Worm (Caenorhabditis elegans) whole organism, L4 larva: Measurements from ENCODE around the gene gei-13.

Experiments used
- F26F4.8 ChIP-seq: fragments of 200-800 bp; sonication (Bioruptor generic); conservative IDR thresholded peaks from 2 replicates; pipeline ENCODE4 v1.3.6; 2022; ENCODE audit warnings: missing genetic modification characterization, missing compliant biosample characterization
- F37D6.2 ChIP-seq: sonication (generic microtip); optimal IDR thresholded peaks from 2 replicates; lab custom pipeline; 2016; ENCODE audit warnings: mild to moderate bottlenecking, missing genetic modification characterization, missing compliant biosample characterization
- F44E2.7 ChIP-seq: fragments of 200-800 bp; sonication (Bioruptor generic); IDR thresholded peaks from 2 replicates; pipeline ENCODE4 v2.1.2; 2022; ENCODE audit warnings: missing genetic modification characterization, missing compliant biosample characterization
- T20F7.1 ChIP-seq: fragments of 200-800 bp; sonication (Bioruptor generic); optimal IDR thresholded peaks from 2 replicates; lab custom pipeline; 2018; ENCODE audit warnings: mild to moderate bottlenecking, missing genetic modification characterization, missing compliant biosample characterization
- Y105C5A.15 ChIP-seq: fragments of 200-800 bp; sonication (Bioruptor generic); IDR thresholded peaks from 2 replicates; pipeline ENCODE4 v1.3.6; 2022; ENCODE audit warnings: missing genetic modification characterization, missing compliant biosample characterization
- Y5F2A.4 ChIP-seq: fragments of 200-800 bp; sonication (Bioruptor generic); optimal IDR thresholded peaks from 2 replicates; lab custom pipeline; 2018; ENCODE audit warnings: mild to moderate bottlenecking, missing genetic modification characterization, missing compliant biosample characterization
- Y75B8A.6 ChIP-seq: fragments of 200-800 bp; sonication (Bioruptor generic); IDR thresholded peaks from 2 replicates; pipeline ENCODE4 v1.3.6; 2022; ENCODE audit warnings: missing genetic modification reagents, missing genetic modification characterization, missing compliant biosample characterization
- aha-1 ChIP-seq: fragments of 150-350 bp; peaks from one replicate; lab custom pipeline; 2014; ENCODE audit warnings: missing biosample characterization, missing genetic modification characterization
- aly-2 ChIP-seq: sonication (generic microtip); optimal IDR thresholded peaks from 2 replicates; lab custom pipeline; 2018; ENCODE audit warnings: missing biosample characterization, missing genetic modification characterization
- ama-1 ChIP-seq: fragments of 150-350 bp; optimal IDR thresholded peaks from 2 replicates; lab custom pipeline; 2014; ENCODE audit warnings: inconsistent platforms, mixed read lengths
- arid-1 ChIP-seq: fragments of 200-800 bp; sonication (Bioruptor generic); conservative IDR thresholded peaks from 2 replicates; pipeline ENCODE4 v1.3.6; 2022; ENCODE audit warnings: missing genetic modification reagents, missing genetic modification characterization, missing compliant biosample characterization
- ceh-32 ChIP-seq: sonication (generic microtip); optimal IDR thresholded peaks from 2 replicates; lab custom pipeline; 2016; ENCODE audit warnings: mild to moderate bottlenecking, missing genetic modification characterization, missing compliant biosample characterization; ENCODE audit not compliant: poor library complexity
- ceh-62 ChIP-seq: sonication (generic microtip); optimal IDR thresholded peaks from 2 replicates; lab custom pipeline; 2017; ENCODE audit warnings: missing biosample characterization, missing genetic modification characterization
- ceh-82 ChIP-seq: sonication (generic microtip); optimal IDR thresholded peaks from 2 replicates; lab custom pipeline; 2017; ENCODE audit warnings: missing biosample characterization, missing genetic modification characterization
- cey-2 ChIP-seq: sonication (generic microtip); optimal IDR thresholded peaks from 3 replicates; lab custom pipeline; 2017; ENCODE audit warnings: missing genetic modification characterization, mild to moderate bottlenecking, missing compliant biosample characterization, antibody characterized with exemption, borderline replicate concordance; ENCODE audit not compliant: insufficient read depth
- ctbp-1 ChIP-seq: fragments of 200-800 bp; sonication (Bioruptor generic); IDR thresholded peaks from 2 replicates; pipeline ENCODE4 v1.3.6; 2022; ENCODE audit warnings: missing genetic modification reagents, missing genetic modification characterization, missing compliant biosample characterization
- daf-8 ChIP-seq: fragments of 200-800 bp; sonication (Bioruptor generic); IDR thresholded peaks from 2 replicates; pipeline ENCODE4 v1.3.6; 2022; ENCODE audit warnings: missing genetic modification characterization, missing compliant biosample characterization
- dmd-9 ChIP-seq: fragments of 200-800 bp; sonication (Bioruptor generic); IDR thresholded peaks from 2 replicates; pipeline ENCODE4 v1.3.6; 2022; ENCODE audit warnings: missing genetic modification reagents, missing genetic modification characterization, missing compliant biosample characterization
- dpl-1 ChIP-seq: fragments of 150-350 bp; optimal IDR thresholded peaks from 2 replicates; lab custom pipeline; 2014; ENCODE audit warnings: missing biosample characterization, missing genetic modification reagents, missing genetic modification characterization
- duxl-1 ChIP-seq: sonication (generic microtip); optimal IDR thresholded peaks from 2 replicates; lab custom pipeline; 2016; ENCODE audit warnings: mild to moderate bottlenecking, missing genetic modification characterization, moderate library complexity, missing compliant biosample characterization; ENCODE audit not compliant: poor library complexity
- dve-1 ChIP-seq: sonication (generic microtip); optimal IDR thresholded peaks from 2 replicates; lab custom pipeline; 2017; ENCODE audit warnings: antibody characterized with exemption, mild to moderate bottlenecking, missing genetic modification characterization, missing compliant biosample characterization; ENCODE audit not compliant: insufficient read depth
- egl-27 ChIP-seq: sonication (generic microtip); optimal IDR thresholded peaks from 3 replicates; lab custom pipeline; 2017; ENCODE audit warnings: missing biosample characterization, missing genetic modification reagents, missing genetic modification characterization
- egl-43 ChIP-seq: fragments of 200-800 bp; sonication (Bioruptor generic); IDR thresholded peaks from 2 replicates; pipeline ENCODE4 v1.3.6; 2022; ENCODE audit warnings: missing genetic modification reagents, missing genetic modification characterization, missing compliant biosample characterization
- fkh-10 ChIP-seq: fragments of 150-350 bp; optimal IDR thresholded peaks from 2 replicates; lab custom pipeline; 2014; ENCODE audit warnings: missing biosample characterization, missing genetic modification reagents, missing genetic modification characterization
- fos-1 ChIP-seq: fragments of 150-350 bp; optimal IDR thresholded peaks from 2 replicates; lab custom pipeline; 2014; ENCODE audit warnings: missing biosample characterization, missing genetic modification characterization
- hlh-30 ChIP-seq: sonication (generic microtip); optimal IDR thresholded peaks from 2 replicates; lab custom pipeline; 2017; ENCODE audit warnings: antibody characterized with exemption, mild to moderate bottlenecking, missing genetic modification characterization, missing compliant biosample characterization; ENCODE audit not compliant: insufficient read depth
- lim-7 ChIP-seq: fragments of 200-800 bp; sonication (Bioruptor generic); IDR thresholded peaks from 2 replicates; pipeline ENCODE4 v1.3.6; 2022; ENCODE audit warnings: missing genetic modification characterization, missing compliant biosample characterization
- lin-1 ChIP-seq: fragments of 200-800 bp; sonication (Bioruptor generic); IDR thresholded peaks from 2 replicates; pipeline ENCODE4 v1.3.6; 2022; ENCODE audit warnings: missing genetic modification reagents, missing genetic modification characterization, missing compliant biosample characterization
- lin-13 ChIP-seq: fragments of 150-350 bp; optimal IDR thresholded peaks from 2 replicates; lab custom pipeline; 2014; ENCODE audit warnings: missing biosample characterization, missing genetic modification reagents, missing genetic modification characterization
- lin-29 ChIP-seq: fragments of 200-800 bp; sonication (Bioruptor generic); IDR thresholded peaks from 2 replicates; pipeline ENCODE4 v1.3.6; 2022; ENCODE audit warnings: missing genetic modification reagents, missing genetic modification characterization, missing compliant biosample characterization
- madf-5 ChIP-seq, 2 experiments: fragments of 200-800 bp; sonication (Bioruptor generic); IDR thresholded peaks; 2 replicates each; pipeline ENCODE4 v1.3.6; 2022; ENCODE audit warnings: missing compliant biosample characterization in 2 of 2, missing genetic modification characterization in 2 of 2
- mdl-1 ChIP-seq, 2 experiments: fragments of 150-350 bp in 1 of 2; sonication (generic microtip) in 1 of 2; optimal IDR thresholded peaks; 2 replicates each; lab custom pipeline; 2014 to 2017; ENCODE audit warnings: missing biosample characterization in 2 of 2, missing genetic modification characterization in 2 of 2
- mdt-29 ChIP-seq: fragments of 200-800 bp; sonication (Bioruptor generic); IDR thresholded peaks from 2 replicates; pipeline ENCODE4 v1.3.6; 2022; ENCODE audit warnings: missing genetic modification reagents, missing genetic modification characterization, missing compliant biosample characterization
- mxl-3 ChIP-seq: fragments of 200-800 bp; sonication (Bioruptor generic); optimal IDR thresholded peaks from 2 replicates; lab custom pipeline; 2018; ENCODE audit warnings: mild to moderate bottlenecking, missing genetic modification characterization, missing compliant biosample characterization
- nhr-10 ChIP-seq: fragments of 150-350 bp; optimal IDR thresholded peaks from 2 replicates; lab custom pipeline; 2014; ENCODE audit warnings: missing biosample characterization, missing genetic modification characterization
- nhr-42 ChIP-seq: fragments of 200-800 bp; sonication (Bioruptor generic); IDR thresholded peaks from 2 replicates; pipeline ENCODE4 v1.3.6; 2022; ENCODE audit warnings: missing genetic modification characterization, missing compliant biosample characterization
- nhr-6 ChIP-seq: fragments of 150-350 bp; optimal IDR thresholded peaks from 2 replicates; lab custom pipeline; 2014; ENCODE audit warnings: missing biosample characterization, missing genetic modification characterization
- pha-4 ChIP-seq, 2 experiments: fragments of 150-350 bp in 1 of 2; fragments of 200-800 bp in 1 of 2; sonication (Bioruptor generic) in 1 of 2; IDR thresholded peaks in 1 of 2; optimal IDR thresholded peaks in 1 of 2; 2 replicates each; pipeline versions ENCODE4 v1.3.6 to Lab custom; 2014 to 2022; ENCODE audit warnings: missing genetic modification characterization in 2 of 2, missing genetic modification reagents in 2 of 2, missing biosample characterization in 1 of 2, missing compliant biosample characterization in 1 of 2
- php-3 ChIP-seq: fragments of 200-800 bp; sonication (Bioruptor generic); IDR thresholded peaks from 2 replicates; pipeline ENCODE4 v1.3.6; 2022; ENCODE audit warnings: missing genetic modification reagents, missing genetic modification characterization, missing compliant biosample characterization
- pqm-1 ChIP-seq: sonication (generic microtip); optimal IDR thresholded peaks from 2 replicates; lab custom pipeline; 2017; ENCODE audit warnings: missing biosample characterization, missing genetic modification characterization
- saeg-2 ChIP-seq: fragments of 200-800 bp; sonication (Bioruptor generic); IDR thresholded peaks from 2 replicates; pipeline ENCODE4 v1.3.6; 2022; ENCODE audit warnings: missing genetic modification reagents, missing genetic modification characterization, missing compliant biosample characterization
- set-16 ChIP-seq: fragments of 200-800 bp; sonication (Bioruptor generic); IDR thresholded peaks from 2 replicates; pipeline ENCODE4 v1.3.6; 2022; ENCODE audit warnings: missing genetic modification reagents, missing genetic modification characterization, missing compliant biosample characterization
- skn-1 ChIP-seq: fragments of 150-350 bp; optimal IDR thresholded peaks from 2 replicates; lab custom pipeline; 2014; ENCODE audit warnings: missing biosample characterization, missing genetic modification characterization
- snpc-4 ChIP-seq: fragments of 150-350 bp; optimal IDR thresholded peaks from 2 replicates; lab custom pipeline; 2014; ENCODE audit warnings: missing biosample characterization, missing genetic modification characterization
- spr-1 ChIP-seq: sonication (generic microtip); optimal IDR thresholded peaks from 2 replicates; lab custom pipeline; 2016; ENCODE audit warnings: mild to moderate bottlenecking, missing genetic modification characterization, missing compliant biosample characterization
- vab-7 ChIP-seq: fragments of 200-800 bp; sonication (Bioruptor generic); IDR thresholded peaks from 2 replicates; pipeline ENCODE4 v1.3.6; 2022; ENCODE audit warnings: missing genetic modification reagents, missing genetic modification characterization, missing compliant biosample characterization
- zfp-3 ChIP-seq: fragments of 200-800 bp; sonication (Bioruptor generic); conservative IDR thresholded peaks from 2 replicates; pipeline ENCODE4 v1.3.6; 2022; ENCODE audit warnings: missing genetic modification reagents, missing genetic modification characterization, missing compliant biosample characterization
- zip-2 ChIP-seq: fragments of 150-350 bp; optimal IDR thresholded peaks from 2 replicates; lab custom pipeline; 2014; ENCODE audit warnings: missing biosample characterization, missing genetic modification characterization
- ztf-7 ChIP-seq: fragments of 150-350 bp; optimal IDR thresholded peaks from 2 replicates; lab custom pipeline; 2014; ENCODE audit warnings: missing biosample characterization, missing genetic modification characterization

Gene gei-13

ce11 chrIII:9619079-9619761 lies 17.7 kb downstream of the gei-13 start, which contains the start of gene hlh-11 (continued):
- TF ChIP-seq ztf-7 (no peak), mdl-1 (tag; optimal IDR thresholded peaks at IDR 0.05; lab: Kevin White, UChicago) (peak; percentile 92 to 99), ceh-82 (tag; lab: Kevin White, UChicago) (no peak), egl-27 (tag; lab: Kevin White, UChicago) (no peak), aha-1 (peak; percentile 93), skn-1 (tag; lab: Kevin White, UChicago) (peak; percentile 13), F44E2.7 (GFP tag; lab: Robert Waterston, UW) (no peak), ceh-62 (tag; lab: Kevin White, UChicago) (no peak), ctbp-1 (GFP tag; lab: Robert Waterston, UW) (peak; percentile 91), Y75B8A.6 (0 out of 2 replicates have a peak, but pooled peaks have one; percentile 34), egl-43 (GFP tag; lab: Robert Waterston, UW) (peak; percentile 62; the same call in 1 of the 2 replicates), arid-1 (GFP tag; lab: Robert Waterston, UW) (peak; percentile 17; the same call in 1 of the 2 replicates), lim-7 (no peak; the same call in 1 of the 2 replicates), fos-1 (no peak), nhr-10 (tag; lab: Kevin White, UChicago) (peak; percentile 91), T20F7.1 (GFP tag; lab: Kevin White, UChicago) (peak; percentile 70), F26F4.8 (GFP tag; lab: Robert Waterston, UW) (no peak), cey-2 (tag; lab: Kevin White, UChicago) (peak; percentile 64), saeg-2 (no peak), nhr-6 (tag; lab: Kevin White, UChicago) (peak; percentile 85), Y105C5A.15 (no peak), dpl-1 (GFP tag; lab: Kevin White, UChicago) (peak; percentile 64), snpc-4 (tag; lab: Kevin White, UChicago) (no peak), dmd-9 (GFP tag; lab: Robert Waterston, UW) (no peak), mxl-3 (peak; percentile 97), ceh-32 (tag; lab: Kevin White, UChicago) (no peak), duxl-1 (tag; lab: Kevin White, UChicago) (peak; percentile 25), vab-7 (0 out of 2 replicates have a peak, but pooled peaks have one; percentile 43), ama-1 (lab: Kevin White, UChicago) (no peak), fkh-10 (GFP tag; lab: Kevin White, UChicago) (peak; percentile 89), lin-29 (GFP tag; lab: Robert Waterston, UW) (peak; percentile 33; the same call in 1 of the 2 replicates), nhr-42 (GFP tag; lab: Robert Waterston, UW) (0 out of 2 replicates have a peak, but pooled peaks have one; percentile 42), pha-4 (GFP tag; IDR thresholded peaks at IDR 0.05; lab: Robert Waterston, UW) (peak; percentile 91), pha-4 (tag; optimal IDR thresholded peaks at IDR 0.05; lab: Kevin White, UChicago) (peak; percentile 30), madf-5 (GFP tag; IDR thresholded peaks at IDR 0.05; lab: Robert Waterston, UW) (peak in 1 of 2 experiments; percentile 65; a peak in 1 of 4 replicates), mdt-29 (GFP tag; lab: Robert Waterston, UW) (peak; percentile 45; the same call in 1 of the 2 replicates), hlh-30 (tag; lab: Kevin White, UChicago) (peak; percentile 98), lin-1 (peak; percentile 66), daf-8 (GFP tag; lab: Robert Waterston, UW) (no peak), zip-2 (tag; lab: Kevin White, UChicago) (no peak), pqm-1 (tag; lab: Kevin White, UChicago) (peak; percentile 57), set-16 (peak; percentile 93), lin-13 (peak; percentile 38), php-3 (GFP tag; lab: Robert Waterston, UW) (0 out of 2 replicates have a peak, but pooled peaks have one; percentile 30), dve-1 (peak; percentile 95), spr-1 (tag; lab: Kevin White, UChicago) (peak; percentile 88), F37D6.2 (peak; percentile 90), zfp-3 (GFP tag; lab: Robert Waterston, UW) (peak; percentile 61), Y5F2A.4 (no peak), aly-2 (tag; lab: Kevin White, UChicago) (no peak)
